Fruit fly (Drosophila melanogaster) whole organism, embryonic: Measurements from ENCODE around the gene Tango2.

ENCODE experiments used
- B-H1 ChIP-seq: fragments of 200-800 bp; sonication (Bioruptor generic); IDR thresholded peaks from 3 replicates; pipeline ENCODE4 v1.3.6; 2022; ENCODE audit warnings: missing biosample characterization, missing genetic modification characterization
- Bdp1 ChIP-seq: fragments of 200-800 bp; sonication (Bioruptor generic); optimal IDR thresholded peaks from 3 replicates; lab custom pipeline; 2016; ENCODE audit warnings: missing biosample characterization, missing genetic modification characterization
- C15 ChIP-seq: fragments of 200-800 bp; sonication (Bioruptor generic); IDR thresholded peaks from 3 replicates; pipeline ENCODE4 v1.3.6; 2022; ENCODE audit warnings: missing biosample characterization, missing genetic modification characterization
- CG10274 ChIP-seq: fragments of 200-800 bp; sonication (Bioruptor generic); optimal IDR thresholded peaks from 3 replicates; lab custom pipeline; 2017; ENCODE audit warnings: missing biosample characterization, mild to moderate bottlenecking, missing genetic modification characterization
- CG11085 ChIP-seq: fragments of 200-800 bp; sonication (Bioruptor generic); IDR thresholded peaks from 2 replicates; pipeline ENCODE4 v1.3.6; 2022; ENCODE audit warnings: missing biosample characterization, missing genetic modification characterization
- CG11504 ChIP-seq: fragments of 200-800 bp; sonication (Bioruptor generic); optimal IDR thresholded peaks from 3 replicates; lab custom pipeline; 2019; ENCODE audit warnings: missing biosample characterization, mild to moderate bottlenecking, missing genetic modification characterization, moderate library complexity
- CG13296 ChIP-seq: fragments of 200-800 bp; sonication (Bioruptor generic); optimal IDR thresholded peaks from 3 replicates; lab custom pipeline; 2018; ENCODE audit warnings: missing biosample characterization, mild to moderate bottlenecking, missing genetic modification characterization
- CG13775 ChIP-seq: fragments of 200-800 bp; sonication (Bioruptor generic); optimal IDR thresholded peaks from 3 replicates; lab custom pipeline; 2017; ENCODE audit warnings: missing biosample characterization, mild to moderate bottlenecking, missing genetic modification characterization
- CG15696 ChIP-seq: fragments of 200-800 bp; sonication (Bioruptor generic); optimal IDR thresholded peaks from 2 replicates; lab custom pipeline; 2019; ENCODE audit warnings: missing biosample characterization, mild to moderate bottlenecking, missing genetic modification characterization, moderate library complexity
- CG31365 ChIP-seq: fragments of 200-800 bp; sonication (Bioruptor generic); optimal IDR thresholded peaks from 2 replicates; lab custom pipeline; 2018; ENCODE audit warnings: missing biosample characterization, mild to moderate bottlenecking, missing genetic modification characterization
- CG4707 ChIP-seq: fragments of 200-800 bp; sonication (Bioruptor generic); optimal IDR thresholded peaks from 2 replicates; lab custom pipeline; 2018; ENCODE audit warnings: missing biosample characterization, mild to moderate bottlenecking, missing genetic modification characterization, moderate library complexity
- CG4730 ChIP-seq: fragments of 200-800 bp; sonication (Bioruptor generic); IDR thresholded peaks from 2 replicates; pipeline ENCODE4 v1.3.6; 2022; ENCODE audit warnings: missing biosample characterization, missing genetic modification characterization
- CG8281 ChIP-seq: fragments of 200-800 bp; sonication (Bioruptor generic); optimal IDR thresholded peaks from 2 replicates; lab custom pipeline; 2018; ENCODE audit warnings: missing biosample characterization, mild to moderate bottlenecking, missing genetic modification characterization, moderate library complexity
- CG8388 ChIP-seq: fragments of 200-800 bp; sonication (Bioruptor generic); optimal IDR thresholded peaks from 2 replicates; lab custom pipeline; 2019; ENCODE audit warnings: missing biosample characterization, mild to moderate bottlenecking, missing genetic modification characterization, moderate library complexity
- CG8765 ChIP-seq: fragments of 200-800 bp; sonication (Bioruptor generic); IDR thresholded peaks from 2 replicates; pipeline ENCODE4 v1.3.6; 2022; ENCODE audit warnings: missing biosample characterization, missing genetic modification characterization
- CG9727 ChIP-seq: fragments of 200-800 bp; sonication (Bioruptor generic); optimal IDR thresholded peaks from 3 replicates; lab custom pipeline; 2017; ENCODE audit warnings: missing biosample characterization, mild to moderate bottlenecking, missing genetic modification characterization
- Chrac-16 ChIP-seq: fragments of 200-800 bp; sonication (Bioruptor generic); optimal IDR thresholded peaks from 3 replicates; lab custom pipeline; 2016; ENCODE audit warnings: missing biosample characterization, missing genetic modification characterization
- Dad ChIP-seq: fragments of 200-800 bp; sonication (Bioruptor generic); optimal IDR thresholded peaks from 3 replicates; lab custom pipeline; 2016; ENCODE audit warnings: missing biosample characterization, missing genetic modification characterization
- Dip2 ChIP-seq: fragments of 200-800 bp; sonication (Bioruptor generic); IDR thresholded peaks from 2 replicates; pipeline ENCODE4 v1.3.6; 2022; ENCODE audit warnings: missing biosample characterization, missing genetic modification characterization
- Hr51 ChIP-seq, 2 experiments: fragments of 200-800 bp; sonication (Bioruptor generic); optimal IDR thresholded peaks; 2 replicates in 1 of 2; 3 replicates in 1 of 2; lab custom pipeline; 2016 to 2018; ENCODE audit warnings: missing biosample characterization in 2 of 2, missing genetic modification characterization in 2 of 2, mild to moderate bottlenecking in 1 of 2, moderate library complexity in 1 of 2
- Mes4 ChIP-seq: fragments of 200-800 bp; sonication (Bioruptor generic); optimal IDR thresholded peaks from 2 replicates; lab custom pipeline; 2016; ENCODE audit warnings: missing biosample characterization, missing genetic modification characterization
- Poxn ChIP-seq: fragments of 200-800 bp; sonication (Bioruptor generic); IDR thresholded peaks from 2 replicates; pipeline ENCODE4 v1.3.6; 2022; ENCODE audit warnings: missing biosample characterization, missing genetic modification characterization
- Sox102F ChIP-seq: fragments of 200-800 bp; sonication (Bioruptor generic); optimal IDR thresholded peaks from 2 replicates; lab custom pipeline; 2018; ENCODE audit warnings: missing biosample characterization, mild to moderate bottlenecking, missing genetic modification characterization, moderate library complexity
- Spps ChIP-seq: fragments of 200-800 bp; sonication (Bioruptor generic); optimal IDR thresholded peaks from 2 replicates; lab custom pipeline; 2018; ENCODE audit warnings: missing biosample characterization, mild to moderate bottlenecking, missing genetic modification characterization
- bcd ChIP-seq: fragments of 200-800 bp; sonication (Bioruptor generic); optimal IDR thresholded peaks from 2 replicates; lab custom pipeline; 2017; ENCODE audit warnings: missing biosample characterization, mild to moderate bottlenecking, missing genetic modification characterization
- br ChIP-seq: fragments of >200 bp; optimal IDR thresholded peaks from 2 replicates; lab custom pipeline; 2017
- chinmo ChIP-seq: fragments of 200-800 bp; sonication (Bioruptor generic); IDR thresholded peaks from 4 replicates; pipeline ENCODE4 v1.3.6; 2022; ENCODE audit warnings: missing biosample characterization, missing genetic modification characterization; ENCODE audit not compliant: partially characterized antibody
- croc ChIP-seq: fragments of 200-800 bp; sonication (Bioruptor generic); conservative IDR thresholded peaks from 3 replicates; pipeline ENCODE4 v1.3.6; 2022; ENCODE audit warnings: missing biosample characterization, missing genetic modification characterization
- crol ChIP-seq: fragments of 200-800 bp; sonication (Bioruptor generic); IDR thresholded peaks from 2 replicates; pipeline ENCODE4 v1.3.6; 2022; ENCODE audit warnings: missing biosample characterization, missing genetic modification characterization
- da ChIP-seq: fragments of 200-800 bp; sonication (Bioruptor generic); optimal IDR thresholded peaks from 2 replicates; lab custom pipeline; 2016; ENCODE audit warnings: missing biosample characterization, missing genetic modification characterization
- dimm ChIP-seq: fragments of 200-800 bp; sonication (Bioruptor generic); IDR thresholded peaks from 2 replicates; pipeline ENCODE4 v1.3.6; 2022; ENCODE audit warnings: missing biosample characterization, missing genetic modification characterization
- dmrt99B ChIP-seq: fragments of 200-800 bp; sonication (Bioruptor generic); optimal IDR thresholded peaks from 2 replicates; lab custom pipeline; 2018; ENCODE audit warnings: missing biosample characterization, mild to moderate bottlenecking, missing genetic modification characterization, moderate library complexity
- esg ChIP-seq: fragments of 200-800 bp; sonication (Bioruptor generic); conservative IDR thresholded peaks from 2 replicates; pipeline ENCODE4 v1.3.6; 2022; ENCODE audit warnings: missing biosample characterization, missing genetic modification characterization
- gcm ChIP-seq: fragments of 200-800 bp; sonication (Bioruptor generic); optimal IDR thresholded peaks from 2 replicates; lab custom pipeline; 2019; ENCODE audit warnings: missing biosample characterization, mild to moderate bottlenecking, missing genetic modification characterization, moderate library complexity
- jing ChIP-seq: fragments of 200-800 bp; sonication (Bioruptor generic); optimal IDR thresholded peaks from 2 replicates; lab custom pipeline; 2018; ENCODE audit warnings: missing biosample characterization, mild to moderate bottlenecking, missing genetic modification characterization
- jumu ChIP-seq: fragments of 200-800 bp; sonication (Bioruptor generic); optimal IDR thresholded peaks from 3 replicates; lab custom pipeline; 2016; ENCODE audit warnings: missing biosample characterization, missing genetic modification characterization
- lola ChIP-seq, 3 experiments: fragments of >200 bp in 2 of 3; fragments of 200-800 bp in 1 of 3; sonication (Bioruptor generic) in 1 of 3; optimal IDR thresholded peaks; 2 replicates each; lab custom pipeline; 2017 to 2019; ENCODE audit warnings: missing biosample characterization in 3 of 3, missing genetic modification characterization in 3 of 3, mild to moderate bottlenecking in 1 of 3, moderate library complexity in 1 of 3
- luna ChIP-seq: fragments of 200-800 bp; sonication (Bioruptor generic); optimal IDR thresholded peaks from 2 replicates; lab custom pipeline; 2016; ENCODE audit warnings: missing biosample characterization, missing genetic modification characterization
- mirr ChIP-seq: fragments of 200-800 bp; sonication (Bioruptor generic); optimal IDR thresholded peaks from 3 replicates; lab custom pipeline; 2018; ENCODE audit warnings: missing biosample characterization, mild to moderate bottlenecking, missing genetic modification characterization
- peb ChIP-seq: fragments of 200-800 bp; sonication (Bioruptor generic); IDR thresholded peaks from 2 replicates; pipeline ENCODE4 v1.3.6; 2022; ENCODE audit warnings: missing biosample characterization, missing genetic modification characterization
- ranshi ChIP-seq: fragments of 200-800 bp; sonication (Bioruptor generic); IDR thresholded peaks from 2 replicates; pipeline ENCODE4 v1.3.6; 2022; ENCODE audit warnings: missing biosample characterization, missing genetic modification characterization
- ro ChIP-seq: fragments of 200-800 bp; sonication (Bioruptor generic); IDR thresholded peaks from 2 replicates; pipeline ENCODE4 v1.3.6; 2022; ENCODE audit warnings: missing biosample characterization, missing genetic modification characterization
- row ChIP-seq: fragments of 200-800 bp; sonication (Bioruptor generic); IDR thresholded peaks from 3 replicates; pipeline ENCODE4 v1.3.6; 2022; ENCODE audit warnings: missing biosample characterization, missing genetic modification characterization
- sc ChIP-seq, 3 experiments: fragments of >200 bp in 2 of 3; fragments of 200-800 bp in 1 of 3; sonication (Bioruptor generic) in 1 of 3; optimal IDR thresholded peaks; 2 replicates in 2 of 3; 3 replicates in 1 of 3; lab custom pipeline; 2017; ENCODE audit warnings: mild to moderate bottlenecking in 1 of 3, missing biosample characterization in 1 of 3, missing genetic modification characterization in 1 of 3, missing genetic modification reagents in 1 of 3
- sens-2 ChIP-seq: fragments of 200-800 bp; sonication (Bioruptor generic); IDR thresholded peaks from 2 replicates; pipeline ENCODE4 v1.3.6; 2022; ENCODE audit warnings: missing biosample characterization, missing genetic modification characterization
- slp2 ChIP-seq: fragments of 200-800 bp; sonication (Bioruptor generic); optimal IDR thresholded peaks from 2 replicates; lab custom pipeline; 2016; ENCODE audit warnings: missing biosample characterization, missing genetic modification characterization
- so ChIP-seq: fragments of 200-800 bp; sonication (Bioruptor generic); IDR thresholded peaks from 3 replicates; pipeline ENCODE4 v1.3.6; 2022; ENCODE audit warnings: missing biosample characterization, missing genetic modification characterization
- stwl ChIP-seq: fragments of 200-800 bp; sonication (Bioruptor generic); optimal IDR thresholded peaks from 3 replicates; lab custom pipeline; 2018; ENCODE audit warnings: missing biosample characterization, mild to moderate bottlenecking, missing genetic modification characterization, moderate library complexity
- tio ChIP-seq: fragments of 200-800 bp; sonication (Bioruptor generic); optimal IDR thresholded peaks from 2 replicates; lab custom pipeline; 2017; ENCODE audit warnings: missing biosample characterization, missing genetic modification characterization, inconsistent platforms
- trh ChIP-seq: fragments of 200-800 bp; sonication (Bioruptor generic); optimal IDR thresholded peaks from 2 replicates; lab custom pipeline; 2016; ENCODE audit warnings: missing biosample characterization, missing genetic modification characterization
- zen2 ChIP-seq: fragments of 200-800 bp; sonication (Bioruptor generic); IDR thresholded peaks from 3 replicates; pipeline ENCODE4 v1.3.6; 2022; ENCODE audit warnings: missing biosample characterization, missing genetic modification characterization; ENCODE audit not compliant: partially characterized antibody

Tango2 gene

DNA sequence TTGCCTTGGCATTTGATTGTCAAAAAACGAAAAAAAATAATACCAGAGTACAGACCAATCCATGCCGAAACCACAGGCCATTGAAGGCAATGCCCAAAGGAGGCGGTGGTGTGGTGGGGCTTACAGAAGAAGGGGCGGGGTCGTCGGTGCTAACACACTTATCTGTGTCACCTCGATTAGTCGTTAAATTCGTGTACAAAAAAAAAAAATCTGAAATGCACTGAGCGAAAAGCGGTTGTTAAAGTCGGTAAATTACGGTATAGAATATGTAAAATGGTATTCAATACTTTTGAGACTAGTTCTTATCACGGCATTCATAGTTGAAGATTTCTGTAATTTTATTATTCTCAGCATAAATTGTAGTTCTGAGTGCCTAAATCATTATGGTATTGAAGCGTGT lies 27.2 kb downstream of the Tango2 start (continued):
- TF ChIP-seq CG4707 (no peak), jumu (GFP tag; lab: Kevin White, UChicago) (peak; percentile 21), sc (optimal IDR thresholded peaks at IDR 0.05; lab: Kevin White, UChicago) (no peak), sc (GFP tag; optimal IDR thresholded peaks at IDR 0.05; lab: Kevin White, UChicago) (no peak), Mes4 (GFP tag; lab: Kevin White, UChicago) (no peak), Dad (GFP tag; lab: Kevin White, UChicago) (no peak), C15 (GFP tag; lab: Robert Waterston, UW) (no peak), dmrt99B (tag; lab: Kevin White, UChicago) (peak; percentile 67), CG8388 (GFP tag; lab: Kevin White, UChicago) (peak; percentile 44), CG11504 (tag; lab: Kevin White, UChicago) (peak; percentile 68), Bdp1 (GFP tag; lab: Kevin White, UChicago) (peak; percentile 2), dimm (GFP tag; lab: Robert Waterston, UW) (0 out of 2 replicates have a peak, but pooled peaks have one; percentile 24), tio (GFP tag; lab: Kevin White, UChicago) (no peak), Poxn (GFP tag; lab: Robert Waterston, UW) (no peak), CG8281 (tag; lab: Kevin White, UChicago) (no peak), luna (GFP tag; lab: Kevin White, UChicago) (no peak), stwl (tag; lab: Kevin White, UChicago) (no peak), crol (GFP tag; lab: Robert Waterston, UW) (peak; percentile 61), lola (GFP tag; optimal IDR thresholded peaks at IDR 0.05; lab: Kevin White, UChicago) (no peak), B-H1 (GFP tag; lab: Robert Waterston, UW) (peak; percentile 74), Dip2 (GFP tag; lab: Robert Waterston, UW) (no peak), CG13296 (peak; percentile 12), Spps (tag; lab: Kevin White, UChicago) (peak; percentile 21), peb (peak; percentile 46; the same call in 1 of the 2 replicates), bcd (GFP tag; lab: Kevin White, UChicago) (peak; percentile 45), CG9727 (GFP tag; lab: Kevin White, UChicago) (peak; percentile 56), mirr (GFP tag; lab: Kevin White, UChicago) (peak; percentile 23), croc (GFP tag; lab: Robert Waterston, UW) (no peak; the same call in 2 of the 3 replicates), Sox102F (peak; percentile 63), sens-2 (peak; percentile 69), CG13775 (GFP tag; lab: Kevin White, UChicago) (peak; percentile 15), so (GFP tag; lab: Robert Waterston, UW) (peak; percentile 67; the same call in 1 of the 3 replicates), CG15696 (tag; lab: Kevin White, UChicago) (no peak), br (lab: Kevin White, UChicago) (no peak), CG11085 (GFP tag; lab: Robert Waterston, UW) (no peak), ranshi (peak; percentile 72), ro (GFP tag; lab: Robert Waterston, UW) (no peak), slp2 (GFP tag; lab: Kevin White, UChicago) (peak; percentile 15), da (GFP tag; lab: Kevin White, UChicago) (peak; percentile 5), CG8765 (GFP tag; lab: Robert Waterston, UW) (no peak), esg (peak; percentile 57), CG10274 (GFP tag; lab: Kevin White, UChicago) (no peak), jing (GFP tag; lab: Kevin White, UChicago) (peak; percentile 37), row (GFP tag; lab: Robert Waterston, UW) (peak; percentile 71), CG4730 (peak; percentile 51; the same call in 1 of the 2 replicates), Hr51 (GFP tag; optimal IDR thresholded peaks at IDR 0.05; lab: Kevin White, UChicago) (peak in 1 of 2 experiments; percentile 51), zen2 (GFP tag; lab: Robert Waterston, UW) (no peak), trh (GFP tag; lab: Kevin White, UChicago) (no peak), chinmo (GFP tag; lab: Robert Waterston, UW) (0 out of 4 replicates have a peak, but pooled peaks have one; percentile 59), gcm (GFP tag; lab: Kevin White, UChicago) (no peak), Chrac-16 (GFP tag; lab: Kevin White, UChicago) (peak; percentile 20), CG31365 (tag; lab: Kevin White, UChicago) (no peak)
